Fruit fly (Drosophila melanogaster) whole organism, embryonic: ENCODE measurements around the gene GatB.

Source experiments
- Bgb ChIP-seq: fragments of 200-800 bp; sonication (Bioruptor generic); IDR thresholded peaks from 2 replicates; pipeline ENCODE4 v1.3.6; 2022; ENCODE audit warnings: missing biosample characterization, missing genetic modification characterization; ENCODE audit not compliant: partially characterized antibody
- CG11085 ChIP-seq: fragments of 200-800 bp; sonication (Bioruptor generic); IDR thresholded peaks from 2 replicates; pipeline ENCODE4 v1.3.6; 2022; ENCODE audit warnings: missing biosample characterization, missing genetic modification characterization
- CG12104 ChIP-seq: fragments of 200-800 bp; sonication (Bioruptor generic); optimal IDR thresholded peaks from 3 replicates; lab custom pipeline; 2016; ENCODE audit warnings: missing biosample characterization, missing genetic modification characterization
- CG13123 ChIP-seq: fragments of 200-800 bp; sonication (Bioruptor generic); optimal IDR thresholded peaks from 2 replicates; lab custom pipeline; 2016; ENCODE audit warnings: missing biosample characterization, missing genetic modification characterization
- CG13894 ChIP-seq: fragments of 200-800 bp; sonication (Bioruptor generic); optimal IDR thresholded peaks from 3 replicates; lab custom pipeline; 2018; ENCODE audit warnings: missing biosample characterization, mild to moderate bottlenecking, missing genetic modification characterization, moderate library complexity
- CG14014 ChIP-seq: fragments of 200-800 bp; sonication (Bioruptor generic); IDR thresholded peaks from 2 replicates; pipeline ENCODE4 v1.3.6; 2022; ENCODE audit warnings: missing biosample characterization, missing genetic modification characterization
- CG15479 ChIP-seq: fragments of 200-800 bp; sonication (Bioruptor generic); optimal IDR thresholded peaks from 3 replicates; lab custom pipeline; 2019; ENCODE audit warnings: missing biosample characterization, mild to moderate bottlenecking, missing genetic modification characterization, moderate library complexity
- CG17385 ChIP-seq: fragments of 200-800 bp; sonication (Bioruptor generic); optimal IDR thresholded peaks from 3 replicates; lab custom pipeline; 2018; ENCODE audit warnings: missing biosample characterization, mild to moderate bottlenecking, missing genetic modification characterization
- CG18599 ChIP-seq: fragments of 200-800 bp; sonication (Bioruptor generic); optimal IDR thresholded peaks from 3 replicates; lab custom pipeline; 2017; ENCODE audit warnings: missing biosample characterization, missing genetic modification characterization, mild to moderate bottlenecking, moderate library complexity, missing genetic modification reagents
- CG18764 ChIP-seq: fragments of 200-800 bp; sonication (Bioruptor generic); optimal IDR thresholded peaks from 3 replicates; lab custom pipeline; 2016; ENCODE audit warnings: missing biosample characterization, missing genetic modification characterization
- CG2116 ChIP-seq: fragments of 200-800 bp; sonication (Bioruptor generic); optimal IDR thresholded peaks from 3 replicates; lab custom pipeline; 2018; ENCODE audit warnings: missing biosample characterization, mild to moderate bottlenecking, missing genetic modification characterization
- CG31365 ChIP-seq: fragments of 200-800 bp; sonication (Bioruptor generic); optimal IDR thresholded peaks from 2 replicates; lab custom pipeline; 2018; ENCODE audit warnings: missing biosample characterization, mild to moderate bottlenecking, missing genetic modification characterization
- CG6683 ChIP-seq: fragments of 200-800 bp; sonication (Bioruptor generic); optimal IDR thresholded peaks from 2 replicates; lab custom pipeline; 2017; ENCODE audit warnings: missing biosample characterization, mild to moderate bottlenecking, missing genetic modification characterization, missing genetic modification reagents
- CG6765 ChIP-seq: fragments of 200-800 bp; sonication (Bioruptor generic); optimal IDR thresholded peaks from 3 replicates; lab custom pipeline; 2017; ENCODE audit warnings: missing biosample characterization, mild to moderate bottlenecking, missing genetic modification characterization
- CG8281 ChIP-seq: fragments of 200-800 bp; sonication (Bioruptor generic); optimal IDR thresholded peaks from 2 replicates; lab custom pipeline; 2018; ENCODE audit warnings: missing biosample characterization, mild to moderate bottlenecking, missing genetic modification characterization, moderate library complexity
- CG8359 ChIP-seq: fragments of 200-800 bp; sonication (Bioruptor generic); optimal IDR thresholded peaks from 2 replicates; lab custom pipeline; 2017; ENCODE audit warnings: missing biosample characterization, mild to moderate bottlenecking, missing genetic modification characterization, borderline replicate concordance
- CG8944 ChIP-seq: fragments of 200-800 bp; sonication (Bioruptor generic); optimal IDR thresholded peaks from 3 replicates; lab custom pipeline; 2016; ENCODE audit warnings: missing biosample characterization, missing genetic modification characterization
- CG9817 ChIP-seq: fragments of 200-800 bp; sonication (Bioruptor generic); optimal IDR thresholded peaks from 2 replicates; lab custom pipeline; 2018; ENCODE audit warnings: missing biosample characterization, mild to moderate bottlenecking, missing genetic modification characterization, moderate library complexity
- CG9876 ChIP-seq: fragments of 200-800 bp; sonication (Bioruptor generic); optimal IDR thresholded peaks from 2 replicates; lab custom pipeline; 2016; ENCODE audit warnings: missing biosample characterization, missing genetic modification characterization
- Drgx ChIP-seq: fragments of 200-800 bp; sonication (Bioruptor generic); IDR thresholded peaks from 2 replicates; pipeline ENCODE4 v1.3.6; 2022; ENCODE audit warnings: missing biosample characterization, missing genetic modification characterization
- HLH54F ChIP-seq: fragments of 200-800 bp; sonication (Bioruptor generic); optimal IDR thresholded peaks from 3 replicates; lab custom pipeline; 2016; ENCODE audit warnings: missing biosample characterization, missing genetic modification characterization
- HmgZ ChIP-seq: fragments of 200-800 bp; sonication (Bioruptor generic); optimal IDR thresholded peaks from 2 replicates; lab custom pipeline; 2018; ENCODE audit warnings: missing biosample characterization, mild to moderate bottlenecking, missing genetic modification characterization
- Nf-YB ChIP-seq: fragments of 200-800 bp; sonication (Bioruptor generic); optimal IDR thresholded peaks from 3 replicates; lab custom pipeline; 2019; ENCODE audit warnings: missing biosample characterization, mild to moderate bottlenecking, missing genetic modification characterization, moderate library complexity
- Oli ChIP-seq: fragments of 200-800 bp; sonication (Bioruptor generic); optimal IDR thresholded peaks from 2 replicates; lab custom pipeline; 2018; ENCODE audit warnings: missing biosample characterization, mild to moderate bottlenecking, missing genetic modification characterization, moderate library complexity
- Rfx ChIP-seq: fragments of 200-800 bp; sonication (Bioruptor generic); IDR thresholded peaks from 2 replicates; pipeline ENCODE4 v1.3.6; 2022; ENCODE audit warnings: missing biosample characterization, missing genetic modification characterization
- Rx ChIP-seq: fragments of 200-800 bp; sonication (Bioruptor generic); IDR thresholded peaks from 2 replicates; pipeline ENCODE4 v1.3.6; 2022; ENCODE audit warnings: missing biosample characterization, missing genetic modification characterization
- Side ChIP-seq: fragments of 200-800 bp; sonication (Bioruptor generic); optimal IDR thresholded peaks from 2 replicates; lab custom pipeline; 2016; ENCODE audit warnings: missing biosample characterization, missing genetic modification characterization
- Six4 ChIP-seq: fragments of 200-800 bp; sonication (Bioruptor generic); optimal IDR thresholded peaks from 2 replicates; lab custom pipeline; 2016; ENCODE audit warnings: missing biosample characterization, missing genetic modification characterization
- Sry-δ ChIP-seq: fragments of 200-800 bp; sonication (Bioruptor generic); optimal IDR thresholded peaks from 2 replicates; lab custom pipeline; 2016; ENCODE audit warnings: missing biosample characterization, missing genetic modification characterization
- aop ChIP-seq: fragments of 200-800 bp; sonication (Bioruptor generic); IDR thresholded peaks from 2 replicates; pipeline ENCODE4 v1.3.6; 2022; ENCODE audit warnings: missing biosample characterization, missing genetic modification characterization
- cg ChIP-seq: fragments of 200-800 bp; sonication (Bioruptor generic); optimal IDR thresholded peaks from 3 replicates; lab custom pipeline; 2019; ENCODE audit warnings: missing biosample characterization, mild to moderate bottlenecking, missing genetic modification characterization, moderate library complexity
- dan ChIP-seq: fragments of 200-800 bp; sonication (Bioruptor generic); IDR thresholded peaks from 2 replicates; pipeline ENCODE4 v1.3.6; 2022; ENCODE audit warnings: missing biosample characterization, missing genetic modification characterization
- dpn ChIP-seq, 2 experiments: fragments of 200-800 bp; sonication (Bioruptor generic); optimal IDR thresholded peaks; 3 replicates each; lab custom pipeline; 2016; ENCODE audit warnings: missing biosample characterization in 2 of 2, missing genetic modification characterization in 2 of 2
- emc ChIP-seq: fragments of 200-800 bp; sonication (Bioruptor generic); optimal IDR thresholded peaks from 2 replicates; lab custom pipeline; 2016; ENCODE audit warnings: missing biosample characterization, missing genetic modification characterization
- exex ChIP-seq: fragments of 200-800 bp; sonication (Bioruptor generic); optimal IDR thresholded peaks from 4 replicates; lab custom pipeline; 2018; ENCODE audit warnings: missing biosample characterization, mild to moderate bottlenecking, missing genetic modification characterization, moderate library complexity
- eyg ChIP-seq: fragments of 200-800 bp; sonication (Bioruptor generic); optimal IDR thresholded peaks from 3 replicates; lab custom pipeline; 2016; ENCODE audit warnings: missing biosample characterization, missing genetic modification characterization
- fru ChIP-seq: fragments of >200 bp; optimal IDR thresholded peaks from 2 replicates; lab custom pipeline; 2017
- kah ChIP-seq: fragments of 200-800 bp; sonication (Bioruptor generic); optimal IDR thresholded peaks from 2 replicates; lab custom pipeline; 2018; ENCODE audit warnings: missing biosample characterization, mild to moderate bottlenecking, missing genetic modification characterization
- mirr ChIP-seq: fragments of 200-800 bp; sonication (Bioruptor generic); optimal IDR thresholded peaks from 3 replicates; lab custom pipeline; 2018; ENCODE audit warnings: missing biosample characterization, mild to moderate bottlenecking, missing genetic modification characterization
- odd ChIP-seq: fragments of 200-800 bp; sonication (Bioruptor generic); optimal IDR thresholded peaks from 2 replicates; lab custom pipeline; 2017; ENCODE audit warnings: missing biosample characterization, mild to moderate bottlenecking, missing genetic modification characterization
- peb ChIP-seq: fragments of 200-800 bp; sonication (Bioruptor generic); IDR thresholded peaks from 2 replicates; pipeline ENCODE4 v1.3.6; 2022; ENCODE audit warnings: missing biosample characterization, missing genetic modification characterization
- pita ChIP-seq: fragments of 200-800 bp; sonication (Bioruptor generic); optimal IDR thresholded peaks from 2 replicates; lab custom pipeline; 2017; ENCODE audit warnings: missing biosample characterization, mild to moderate bottlenecking, missing genetic modification characterization
- repo ChIP-seq: fragments of 200-800 bp; sonication (Bioruptor generic); optimal IDR thresholded peaks from 2 replicates; lab custom pipeline; 2016; ENCODE audit warnings: missing biosample characterization, missing genetic modification characterization
- row ChIP-seq: fragments of 200-800 bp; sonication (Bioruptor generic); IDR thresholded peaks from 3 replicates; pipeline ENCODE4 v1.3.6; 2022; ENCODE audit warnings: missing biosample characterization, missing genetic modification characterization
- sd ChIP-seq: fragments of 200-800 bp; sonication (Bioruptor generic); optimal IDR thresholded peaks from 3 replicates; lab custom pipeline; 2018; ENCODE audit warnings: missing biosample characterization, mild to moderate bottlenecking, missing genetic modification characterization, moderate library complexity
- sqz ChIP-seq: fragments of 200-800 bp; sonication (Bioruptor generic); optimal IDR thresholded peaks from 3 replicates; lab custom pipeline; 2018; ENCODE audit warnings: missing biosample characterization, mild to moderate bottlenecking, missing genetic modification characterization
- sug ChIP-seq: fragments of 200-800 bp; optimal IDR thresholded peaks from 2 replicates; lab custom pipeline; 2019; ENCODE audit warnings: missing biosample characterization, mild to moderate bottlenecking, missing genetic modification characterization, moderate library complexity
- tio ChIP-seq: fragments of 200-800 bp; sonication (Bioruptor generic); optimal IDR thresholded peaks from 2 replicates; lab custom pipeline; 2017; ENCODE audit warnings: missing biosample characterization, missing genetic modification characterization, inconsistent platforms
- vnd ChIP-seq: fragments of 200-800 bp; sonication (Bioruptor generic); IDR thresholded peaks from 3 replicates; pipeline ENCODE4 v1.3.6; 2022; ENCODE audit warnings: missing biosample characterization, missing genetic modification characterization; ENCODE audit not compliant: partially characterized antibody
- z ChIP-seq: fragments of 200-800 bp; sonication (Bioruptor generic); IDR thresholded peaks from 3 replicates; pipeline ENCODE4 v1.3.6; 2022; ENCODE audit warnings: missing biosample characterization, missing genetic modification characterization
- zen2 ChIP-seq: fragments of 200-800 bp; sonication (Bioruptor generic); IDR thresholded peaks from 3 replicates; pipeline ENCODE4 v1.3.6; 2022; ENCODE audit warnings: missing biosample characterization, missing genetic modification characterization; ENCODE audit not compliant: partially characterized antibody

GatB gene

dm6 chr3R:24169362-24169761 is 39.3 kb upstream of the GatB start, which contains the start of gene CG5510 (continued):
- no peak for TF ChIP-seq CG12104 (GFP tag; lab: Kevin White, UChicago)
- TF ChIP-seq CG8359 (GFP tag; lab: Kevin White, UChicago): no peak
- TF ChIP-seq CG13894 (tag; lab: Kevin White, UChicago): peak; percentile 62
- TF ChIP-seq CG15479 (GFP tag; lab: Kevin White, UChicago): no peak
- TF ChIP-seq CG9817 (tag; lab: Kevin White, UChicago): peak; percentile 56
- TF ChIP-seq CG6765 (GFP tag; lab: Kevin White, UChicago): no peak
- peak; percentile 97 for TF ChIP-seq vnd (GFP tag; lab: Robert Waterston, UW)
- peak; percentile 30 for TF ChIP-seq mirr (GFP tag; lab: Kevin White, UChicago)
- TF ChIP-seq CG14014: peak; percentile 33; the same call in 1 of the 2 replicates
- TF ChIP-seq dpn (GFP tag; optimal IDR thresholded peaks at IDR 0.05; lab: Kevin White, UChicago): peak; percentile 46 to 68
- TF ChIP-seq CG31365: no peak
- peak; percentile 3 for TF ChIP-seq CG18764 (GFP tag; lab: Kevin White, UChicago)
- no peak for TF ChIP-seq sqz
- peak; percentile 62 for TF ChIP-seq CG8944 (GFP tag; lab: Kevin White, UChicago)
- TF ChIP-seq Bgb: peak; percentile 99
- TF ChIP-seq Side (GFP tag; lab: Kevin White, UChicago): peak; percentile 62
- 0 out of 2 replicates have a peak, but pooled peaks have one; percentile 27 for TF ChIP-seq Rx (GFP tag; lab: Robert Waterston, UW)
- TF ChIP-seq peb (GFP tag; lab: Robert Waterston, UW): 0 out of 2 replicates have a peak, but pooled peaks have one; percentile 11
- peak; percentile 39 for TF ChIP-seq eyg (GFP tag; lab: Kevin White, UChicago)
- no peak for TF ChIP-seq aop (GFP tag; lab: Robert Waterston, UW)
- no peak for TF ChIP-seq CG13123
- no peak for TF ChIP-seq kah
- no peak for TF ChIP-seq emc (GFP tag; lab: Kevin White, UChicago)
- peak; percentile 58 for TF ChIP-seq HLH54F (GFP tag; lab: Kevin White, UChicago)
- TF ChIP-seq, all 482 proteins: peak for 241

- no peak for TF ChIP-seq exex (tag; lab: Kevin White, UChicago)
- TF ChIP-seq Nf-YB (GFP tag; lab: Kevin White, UChicago): peak; percentile 35
- peak; percentile 18 for TF ChIP-seq Six4
- peak; percentile 57 for TF ChIP-seq Oli
- no peak for TF ChIP-seq cg
- TF ChIP-seq dan: no peak
- peak; percentile 66 for TF ChIP-seq Sry-δ (GFP tag; lab: Kevin White, UChicago)
- no peak for TF ChIP-seq repo (GFP tag; lab: Kevin White, UChicago)
- no peak for TF ChIP-seq fru (lab: Kevin White, UChicago)
- TF ChIP-seq HmgZ: peak; percentile 35
- TF ChIP-seq CG2116 (GFP tag; lab: Kevin White, UChicago): peak; percentile 58
- peak; percentile 62 for TF ChIP-seq sug (tag; lab: Kevin White, UChicago)
- TF ChIP-seq zen2: peak; percentile 18; the same call in 1 of the 3 replicates
- no peak for TF ChIP-seq tio (GFP tag; lab: Kevin White, UChicago)
- TF ChIP-seq Rfx (GFP tag; lab: Robert Waterston, UW): peak; percentile 65
- TF ChIP-seq CG8281 (tag; lab: Kevin White, UChicago): no peak
- TF ChIP-seq CG9876: no peak
- peak; percentile 93 for TF ChIP-seq row (GFP tag; lab: Robert Waterston, UW)
- peak; percentile 24 for TF ChIP-seq CG18599 (GFP tag; lab: Kevin White, UChicago)
- peak; percentile 54 for TF ChIP-seq CG17385 (GFP tag; lab: Kevin White, UChicago)
- TF ChIP-seq sd (tag; lab: Kevin White, UChicago): no peak
- TF ChIP-seq CG6683 (GFP tag; lab: Kevin White, UChicago): no peak
- TF ChIP-seq CG11085: no peak
- TF ChIP-seq Drgx: peak; percentile 52; the same call in 1 of the 2 replicates
- no peak for TF ChIP-seq pita
- TF ChIP-seq z (GFP tag; lab: Robert Waterston, UW): no peak
- no peak for TF ChIP-seq odd
These were observed 33.5 kb upstream of the GatB start, which contains the start of gene Apc2 for dm6 chr3R:24163556-24164022. Gene Apc2, plus strand, starts transcription at chr3R:24163966.
